Worm (Caenorhabditis elegans): ENCODE results near the gene F44E2.3.

- TF ChIP-seq snpc-4 (tag; optimal IDR thresholded peaks at IDR 0.05), result no peak
- no peak for TF ChIP-seq nhr-76 (tag; optimal IDR thresholded peaks at IDR 0.05)
- TF ChIP-seq elt-3 (tag; optimal IDR thresholded peaks at IDR 0.05), result peak; percentile 93
- peak; percentile 97 for TF ChIP-seq unc-120 (tag; optimal IDR thresholded peaks at IDR 0.05; ENCODE audit: poor library complexity, severe bottlenecking)
- TF ChIP-seq tbx-8 (GFP tag; optimal IDR thresholded peaks at IDR 0.05), result peak; percentile 65
Observed at ce11 chrIII:8801864-8802818, 27.0 kb downstream of the F44E2.3 start.

Data from whole organism, mixed stage, embryonic.